Worm (Caenorhabditis elegans) whole organism, mixed stage, embryonic: ENCODE results near the gene srbc-7.

Experiments
- ces-1 ChIP-seq: fragments of 150-350 bp; optimal IDR thresholded peaks from 2 replicates; lab custom pipeline; 2014; ENCODE audit warnings: missing biosample characterization, missing genetic modification reagents, missing genetic modification characterization
- nhr-76 ChIP-seq: sonication (generic microtip); optimal IDR thresholded peaks from 2 replicates; lab custom pipeline; 2017; ENCODE audit warnings: missing biosample characterization, missing genetic modification characterization

ce11 chrV:7525695-7526094, 38.3 kb upstream of the srbc-7 start, which contains the start of gene C54F6.18:
- no peak for TF ChIP-seq ces-1 (GFP tag; lab: Kevin White, UChicago)
- TF ChIP-seq nhr-76 (tag; lab: Kevin White, UChicago): no peak
